Fruit fly (Drosophila melanogaster) whole organism, wandering third instar larva: ENCODE results near the gene CG10311.

Experiments used
- Abd-B ChIP-seq: fragments of >200 bp; optimal IDR thresholded peaks from 2 replicates; lab custom pipeline; 2017; ENCODE audit warnings: missing biosample characterization, missing genetic modification characterization
- CG32264 ChIP-seq: fragments of 200-800 bp; sonication (Bioruptor generic); optimal IDR thresholded peaks from 2 replicates; lab custom pipeline; 2016; ENCODE audit warnings: missing biosample characterization, missing genetic modification characterization
- CG9705 ChIP-seq: fragments of 200-800 bp; sonication (Bioruptor generic); optimal IDR thresholded peaks from 2 replicates; lab custom pipeline; 2018; ENCODE audit warnings: missing biosample characterization, mild to moderate bottlenecking, missing genetic modification characterization
- Dfd ChIP-seq: fragments of >200 bp; optimal IDR thresholded peaks from 2 replicates; lab custom pipeline; 2017; ENCODE audit warnings: missing biosample characterization, missing genetic modification characterization
- Dif ChIP-seq: fragments of 200-275, 200-300 bp; sonication (Bioruptor generic); optimal IDR thresholded peaks from 2 replicates; lab custom pipeline; 2018; ENCODE audit warnings: missing biosample characterization, missing genetic modification characterization; ENCODE audit not compliant: partially characterized antibody
- GATAd ChIP-seq: sonication (Bioruptor generic); optimal IDR thresholded peaks from 2 replicates; lab custom pipeline; 2016; ENCODE audit warnings: missing biosample characterization, missing genetic modification characterization
- HLH106 ChIP-seq: fragments of 200-800 bp; optimal IDR thresholded peaks from 3 replicates; lab custom pipeline; 2019; ENCODE audit warnings: missing biosample characterization, mild to moderate bottlenecking, missing genetic modification characterization, moderate library complexity
- Hnf4 ChIP-seq: fragments of 200-800 bp; sonication (Bioruptor generic); optimal IDR thresholded peaks from 2 replicates; lab custom pipeline; 2016; ENCODE audit warnings: missing biosample characterization, mild to moderate bottlenecking, missing genetic modification characterization
- Hr83 ChIP-seq: fragments of 200-300 bp; sonication (Bioruptor generic); optimal IDR thresholded peaks from 2 replicates; lab custom pipeline; 2016; ENCODE audit warnings: missing biosample characterization, mild to moderate bottlenecking, missing genetic modification characterization, moderate library complexity; ENCODE audit not compliant: poor library complexity, severe bottlenecking
- Jra ChIP-seq: sonication (Bioruptor generic); optimal IDR thresholded peaks from 2 replicates; lab custom pipeline; 2016; ENCODE audit warnings: missing biosample characterization, missing genetic modification characterization
- Mio ChIP-seq: sonication (Bioruptor generic); optimal IDR thresholded peaks from 2 replicates; lab custom pipeline; 2016; ENCODE audit warnings: missing biosample characterization, missing genetic modification characterization
- Myc ChIP-seq: fragments of >200 bp; optimal IDR thresholded peaks from 2 replicates; lab custom pipeline; 2017
- N ChIP-seq: fragments of >200 bp; optimal IDR thresholded peaks from 2 replicates; lab custom pipeline; 2018; ENCODE audit warnings: missing biosample characterization, missing external identifiers, missing genetic modification characterization
- OdsH ChIP-seq: fragments of 200-800 bp; sonication (Bioruptor generic); optimal IDR thresholded peaks from 2 replicates; lab custom pipeline; 2016; ENCODE audit warnings: missing biosample characterization, mild to moderate bottlenecking, missing genetic modification characterization
- Rel ChIP-seq, 2 experiments: fragments of 200-800 bp; sonication (Bioruptor generic) in 1 of 2; optimal IDR thresholded peaks; 2 replicates in 1 of 2; 3 replicates in 1 of 2; lab custom pipeline; 2016 to 2019; ENCODE audit warnings: mild to moderate bottlenecking in 2 of 2, missing biosample characterization in 2 of 2, missing genetic modification characterization in 2 of 2, moderate library complexity in 1 of 2
- Sp1 ChIP-seq: fragments of 200-800 bp; sonication (Bioruptor generic); optimal IDR thresholded peaks from 3 replicates; lab custom pipeline; 2019; ENCODE audit warnings: missing biosample characterization, mild to moderate bottlenecking, missing genetic modification characterization, moderate library complexity
- Vsx2 ChIP-seq: fragments of 200-300, 225-300 bp; sonication (Bioruptor generic); optimal IDR thresholded peaks from 2 replicates; lab custom pipeline; 2018; ENCODE audit warnings: missing biosample characterization, missing genetic modification characterization; ENCODE audit not compliant: partially characterized antibody
- br ChIP-seq: fragments of 200-800 bp; sonication (Bioruptor generic); optimal IDR thresholded peaks from 2 replicates; lab custom pipeline; 2016; ENCODE audit warnings: missing biosample characterization, missing genetic modification characterization
- brk ChIP-seq: fragments of 200-800 bp; sonication (Bioruptor generic); optimal IDR thresholded peaks from 2 replicates; lab custom pipeline; 2016; ENCODE audit warnings: missing biosample characterization, mild to moderate bottlenecking, missing genetic modification characterization
- dl ChIP-seq, 2 experiments: fragments of 175-275, 200-275 bp in 1 of 2; fragments of 200-275 bp in 1 of 2; sonication (Bioruptor generic); optimal IDR thresholded peaks; lab custom pipeline; 2018; ENCODE audit warnings: mild to moderate bottlenecking in 2 of 2, missing biosample characterization in 2 of 2, missing genetic modification characterization in 2 of 2, moderate library complexity in 2 of 2; ENCODE audit not compliant: partially characterized antibody in 2 of 2, insufficient read depth in 1 of 2
- dmrt93B ChIP-seq: fragments of 200-800 bp; sonication (Bioruptor generic); optimal IDR thresholded peaks from 2 replicates; lab custom pipeline; 2018; ENCODE audit warnings: missing biosample characterization, mild to moderate bottlenecking, missing genetic modification characterization
- ey ChIP-seq: fragments of 200-800 bp; sonication (Bioruptor generic); optimal IDR thresholded peaks from 2 replicates; lab custom pipeline; 2016; ENCODE audit warnings: missing biosample characterization, missing genetic modification characterization
- foxo ChIP-seq, 2 experiments: fragments of 200-800 bp; sonication (Bioruptor generic); optimal IDR thresholded peaks; 2 replicates in 1 of 2; 3 replicates in 1 of 2; lab custom pipeline; 2016 to 2017; ENCODE audit warnings: missing biosample characterization in 2 of 2, missing genetic modification characterization in 2 of 2
- fru ChIP-seq: fragments of 200-800 bp; sonication (Bioruptor generic); optimal IDR thresholded peaks from 3 replicates; lab custom pipeline; 2016; ENCODE audit warnings: missing biosample characterization, mild to moderate bottlenecking, missing genetic modification characterization
- h ChIP-seq: fragments of 200-800 bp; sonication (Bioruptor generic); optimal IDR thresholded peaks from 3 replicates; lab custom pipeline; 2016; ENCODE audit warnings: missing biosample characterization, mild to moderate bottlenecking, missing genetic modification characterization
- jim ChIP-seq: fragments of 175-275, 200-325 bp; sonication (Bioruptor generic); optimal IDR thresholded peaks from 2 replicates; lab custom pipeline; 2016; ENCODE audit warnings: missing biosample characterization, mild to moderate bottlenecking, missing genetic modification characterization
- lola ChIP-seq: fragments of >200 bp; optimal IDR thresholded peaks from 2 replicates; lab custom pipeline; 2017; ENCODE audit warnings: missing biosample characterization, missing genetic modification characterization
- pan ChIP-seq: fragments of >200 bp; optimal IDR thresholded peaks from 2 replicates; lab custom pipeline; 2017
- psq ChIP-seq: fragments of 200-800 bp; sonication (Bioruptor generic); optimal IDR thresholded peaks from 3 replicates; lab custom pipeline; 2017; ENCODE audit warnings: missing biosample characterization, mild to moderate bottlenecking, missing genetic modification characterization, moderate library complexity
- rgr ChIP-seq: fragments of 200-800 bp; sonication (Bioruptor generic); optimal IDR thresholded peaks from 3 replicates; lab custom pipeline; 2016; ENCODE audit warnings: missing biosample characterization, mild to moderate bottlenecking, missing genetic modification characterization
- sv ChIP-seq: fragments of 200-800 bp; sonication (Bioruptor generic); optimal IDR thresholded peaks from 3 replicates; lab custom pipeline; 2016; ENCODE audit warnings: missing biosample characterization, missing genetic modification characterization
- tai ChIP-seq: sonication (Bioruptor generic); optimal IDR thresholded peaks from 2 replicates; lab custom pipeline; 2016; ENCODE audit warnings: missing biosample characterization, missing genetic modification characterization
- usp ChIP-seq: fragments of >200 bp; optimal IDR thresholded peaks from 2 replicates; lab custom pipeline; 2017; ENCODE audit warnings: missing biosample characterization, missing genetic modification characterization
- woc ChIP-seq: sonication (Bioruptor generic); optimal IDR thresholded peaks from 2 replicates; lab custom pipeline; 2016; ENCODE audit warnings: missing biosample characterization, mild to moderate bottlenecking, missing genetic modification characterization

CG10311 gene

dm6 chr3R:16356863-16357215 lies at the start of gene CG10311:
CG10311 (minus strand) TSS chr3R:16357015.
- TF ChIP-seq Hr83 (GFP tag; lab: Kevin White, UChicago) = no peak
- TF ChIP-seq CG32264 (GFP tag; lab: Kevin White, UChicago) = no peak
- no peak for TF ChIP-seq dl (GFP tag; optimal IDR thresholded peaks at IDR 0.05; lab: Kevin White, UChicago; ENCODE audit: insufficient read depth in 1 of 2, partially characterized antibody in 2 of 2)

- TF ChIP-seq Dif (peak; percentile 11), sv (no peak)
Observed at dm6 chr3R:16403734-16404057, 46.9 kb upstream of the CG10311 start.

dm6 chr3R:16403023-16403733 lies 46.4 kb upstream of the CG10311 start, which contains the start of gene ss:
ss (minus strand) TSS chr3R:16403690.
- TF ChIP-seq lola (GFP tag; lab: Kevin White, UChicago) (no peak), pan (peak; percentile 38), usp (GFP tag; lab: Kevin White, UChicago) (no peak), Mio (GFP tag; lab: Kevin White, UChicago) (no peak), Sp1 (GFP tag; lab: Kevin White, UChicago) (no peak), OdsH (GFP tag; lab: Kevin White, UChicago) (no peak)

- TF ChIP-seq dmrt93B (GFP tag; lab: Kevin White, UChicago) = no peak
- no peak for TF ChIP-seq Hr83 (GFP tag; lab: Kevin White, UChicago)
- TF ChIP-seq foxo (GFP tag; optimal IDR thresholded peaks at IDR 0.05; lab: Kevin White, UChicago) = no peak
- no peak for TF ChIP-seq dl (GFP tag; optimal IDR thresholded peaks at IDR 0.05; lab: Kevin White, UChicago; ENCODE audit: insufficient read depth in 1 of 2, partially characterized antibody in 2 of 2)
- TF ChIP-seq Vsx2 (GFP tag; lab: Kevin White, UChicago) = no peak
- TF ChIP-seq psq (GFP tag; lab: Kevin White, UChicago) = no peak
- no peak for TF ChIP-seq sv
- no peak for TF ChIP-seq Rel (GFP tag; optimal IDR thresholded peaks at IDR 0.05; lab: Kevin White, UChicago)
- no peak for TF ChIP-seq Rel (tag; optimal IDR thresholded peaks at IDR 0.05; lab: Kevin White, UChicago)
- no peak for TF ChIP-seq N (GFP tag; lab: Kevin White, UChicago)
- no peak for TF ChIP-seq woc (GFP tag; lab: Kevin White, UChicago)
- TF ChIP-seq ey = no peak
- TF ChIP-seq usp (GFP tag; lab: Kevin White, UChicago) = no peak
- no peak for TF ChIP-seq Abd-B (GFP tag; lab: Kevin White, UChicago)
- no peak for TF ChIP-seq br
- no peak for TF ChIP-seq rgr (GFP tag; lab: Kevin White, UChicago)
Observed at dm6 chr3R:16396565-16396964, 39.8 kb upstream of the CG10311 start.

dm6 chr3R:16395448-16395847 lies 38.6 kb upstream of the CG10311 start:
- TF ChIP-seq GATAd (GFP tag; lab: Kevin White, UChicago) = no peak
- no peak for TF ChIP-seq Hnf4 (GFP tag; lab: Kevin White, UChicago)
- TF ChIP-seq sv = no peak
- no peak for TF ChIP-seq jim (GFP tag; lab: Kevin White, UChicago)
- peak; percentile 40 for TF ChIP-seq Sp1 (GFP tag; lab: Kevin White, UChicago)
- TF ChIP-seq lola (GFP tag; lab: Kevin White, UChicago) = no peak
- TF ChIP-seq N (GFP tag; lab: Kevin White, UChicago) = no peak
- TF ChIP-seq CG9705 (GFP tag; lab: Kevin White, UChicago) = no peak
- TF ChIP-seq Vsx2 (GFP tag; lab: Kevin White, UChicago) = no peak
- peak; percentile 23 for TF ChIP-seq br
- peak; percentile 36 for TF ChIP-seq OdsH (GFP tag; lab: Kevin White, UChicago)
- no peak for TF ChIP-seq Myc (lab: Kevin White, UChicago)
- TF ChIP-seq psq (GFP tag; lab: Kevin White, UChicago) = peak; percentile 41
- peak; percentile 27 for TF ChIP-seq rgr (GFP tag; lab: Kevin White, UChicago)
- no peak for TF ChIP-seq Mio (GFP tag; lab: Kevin White, UChicago)
- TF ChIP-seq Dfd (GFP tag; lab: Kevin White, UChicago) = no peak
- TF ChIP-seq Hr83 (GFP tag; lab: Kevin White, UChicago) = no peak
- TF ChIP-seq fru (GFP tag; lab: Kevin White, UChicago) = peak; percentile 43
- TF ChIP-seq brk (GFP tag; lab: Kevin White, UChicago) = no peak
- no peak for TF ChIP-seq Dif
- peak; percentile 22 for TF ChIP-seq ey
- TF ChIP-seq h (GFP tag; lab: Kevin White, UChicago) = peak; percentile 53
- TF ChIP-seq foxo (GFP tag; optimal IDR thresholded peaks at IDR 0.05; lab: Kevin White, UChicago) = peak in 1 of 2 experiments; percentile 64
- peak; percentile 53 for TF ChIP-seq HLH106 (tag; lab: Kevin White, UChicago)
- TF ChIP-seq Jra = no peak
- TF ChIP-seq tai (GFP tag; lab: Kevin White, UChicago) = no peak
